Worm (Caenorhabditis elegans) whole organism, midembryonic: ENCODE data around the gene F26F12.8.

Source experiments
- cog-1 ChIP-seq: sonication (generic microtip); optimal IDR thresholded peaks from 2 replicates; lab custom pipeline; 2016; ENCODE audit warnings: missing genetic modification characterization, missing compliant biosample characterization
- ref-1 ChIP-seq: fragments of 200-800 bp; sonication (Bioruptor generic); conservative IDR thresholded peaks from 2 replicates; pipeline ENCODE4 v1.3.6; 2022; ENCODE audit warnings: missing genetic modification reagents, missing genetic modification characterization, missing compliant biosample characterization

- no peak for TF ChIP-seq cog-1 (tag; lab: Kevin White, UChicago)
- no peak for TF ChIP-seq ref-1 (GFP tag; lab: Robert Waterston, UW)
Measured at ce11 chrV:5865085-5865484, 2.8 kb upstream of the F26F12.8 start, which contains the start of gene F26F12.5.
